Worm (Caenorhabditis elegans): ENCODE measurements around the gene ZK622.1.
A peak's percentile ranks its signal among the peaks of the same experiment; 100 is the strongest.

ZK622.1 gene

DNA sequence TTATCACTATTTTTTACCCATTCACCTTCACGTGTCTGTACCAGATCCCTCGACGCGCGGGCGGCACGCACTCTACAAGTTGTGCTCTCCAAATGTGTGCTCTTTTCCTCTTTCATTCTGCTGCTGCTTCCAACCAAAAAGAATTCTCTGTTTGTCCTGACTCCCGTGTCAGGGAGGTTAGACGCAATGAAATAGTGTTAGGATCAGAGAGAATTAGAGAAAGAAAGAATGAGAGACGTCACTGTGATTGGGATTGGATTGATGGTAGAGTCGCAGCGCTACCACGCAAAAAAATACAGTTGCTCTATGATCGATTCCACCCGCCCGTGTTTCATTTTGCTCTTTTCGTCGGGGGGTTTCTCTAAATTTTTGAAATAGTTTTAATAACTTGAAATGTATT lies 2.5 kb upstream of the ZK622.1 start:
- TF ChIP-seq unc-62 (GFP tag; optimal IDR thresholded peaks at IDR 0.05) (no peak), F22D6.2 (tag; optimal IDR thresholded peaks at IDR 0.05) (no peak), B0035.1 (tag; optimal IDR thresholded peaks at IDR 0.05) (no peak), hmg-1.2 (GFP tag; IDR thresholded peaks at IDR 0.05) (peak; percentile 53; the same call in 1 of the 2 replicates), F52B5.7 (tag; optimal IDR thresholded peaks at IDR 0.05) (no peak)

DNA sequence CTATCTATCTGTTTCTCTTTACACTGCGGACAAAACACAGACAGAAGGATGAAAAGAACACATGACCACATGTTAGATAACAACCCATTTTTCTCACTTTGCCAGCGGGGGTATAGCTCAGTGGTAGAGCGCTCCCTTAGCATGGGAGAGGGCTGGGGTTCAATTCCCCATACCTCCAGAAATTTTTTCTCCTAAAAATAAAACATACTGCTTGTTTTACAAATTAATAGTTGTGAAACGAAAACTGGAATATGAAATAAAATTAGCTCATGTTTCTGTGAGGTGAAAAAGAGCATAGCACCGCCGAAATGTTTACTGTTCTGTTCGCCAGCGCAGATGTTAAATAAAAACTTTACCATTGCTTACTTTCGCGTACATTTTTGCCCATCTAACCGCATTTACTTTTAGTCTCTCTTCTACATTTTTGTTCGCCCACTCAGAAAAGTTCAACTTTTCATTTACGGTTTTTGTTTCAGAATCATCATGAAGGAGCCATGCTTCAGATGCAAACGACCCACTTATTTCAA lies 1.3 kb upstream of the ZK622.1 start, which contains the start of gene ZK622.4:
Gene ZK622.4 (plus strand): TSS at position 477 of the 527 bp plus-strand sequence.
- peak; percentile 91 for TF ChIP-seq him-1 (tag; optimal IDR thresholded peaks at IDR 0.05)
- peak; percentile 61 for TF ChIP-seq madf-10 (tag; optimal IDR thresholded peaks at IDR 0.05)
- peak; percentile 17 for TF ChIP-seq ceh-27 (GFP tag; optimal IDR thresholded peaks at IDR 0.05)
- TF ChIP-seq dox-1 (GFP tag; IDR thresholded peaks at IDR 0.05) = peak; percentile 74; the same call in 1 of the 2 replicates
- TF ChIP-seq ztf-22 (GFP tag; optimal IDR thresholded peaks at IDR 0.05) = no peak
- TF ChIP-seq snpc-4 (GFP tag; optimal IDR thresholded peaks at IDR 0.05) = peak; percentile 55
- peak; percentile 26 to 65 (median 48) for TF ChIP-seq snpc-4 (tag; optimal IDR thresholded peaks at IDR 0.05)
- peak; percentile 41 for TF ChIP-seq repo-1 (tag; optimal IDR thresholded peaks at IDR 0.05)
- TF ChIP-seq ztf-6 (GFP tag; IDR thresholded peaks at IDR 0.05) = no peak
- TF ChIP-seq chd-7 (tag; optimal IDR thresholded peaks at IDR 0.05) = peak; percentile 3
- no peak for TF ChIP-seq egl-18 (GFP tag; IDR thresholded peaks at IDR 0.05)
- TF ChIP-seq K12H6.12 (tag; optimal IDR thresholded peaks at IDR 0.05) = no peak
- no peak for TF ChIP-seq mel-28 (tag; optimal IDR thresholded peaks at IDR 0.05; ENCODE audit: borderline replicate concordance)
- TF ChIP-seq nhr-27 (tag; optimal IDR thresholded peaks at IDR 0.05) = peak; percentile 71
- no peak for TF ChIP-seq B0019.2 (GFP tag; conservative IDR thresholded peaks at IDR 0.05)
- no peak for TF ChIP-seq ceh-79 (tag; optimal IDR thresholded peaks at IDR 0.05)
- peak; percentile 50 for TF ChIP-seq lin-54 (GFP tag; optimal IDR thresholded peaks at IDR 0.05)
- no peak for TF ChIP-seq F57C9.4 (tag; optimal IDR thresholded peaks at IDR 0.05)
- peak; percentile 74; the same call in 1 of the 2 replicates for TF ChIP-seq ceh-40 (GFP tag; IDR thresholded peaks at IDR 0.05)
- TF ChIP-seq tlf-1 (GFP tag; optimal IDR thresholded peaks at IDR 0.05) = no peak
- 0 out of 2 replicates have a peak, but pooled peaks have one; percentile 8 for TF ChIP-seq lir-1 (GFP tag; conservative IDR thresholded peaks at IDR 0.05)
- peak; percentile 81 for TF ChIP-seq snpc-1.1 (tag; optimal IDR thresholded peaks at IDR 0.05; ENCODE audit: insufficient read depth)
- peak; percentile 84 for TF ChIP-seq F49E8.2 (tag; optimal IDR thresholded peaks at IDR 0.05; ENCODE audit: insufficient read depth)
- no peak for TF ChIP-seq Y53F4B.3 (GFP tag; IDR thresholded peaks at IDR 0.05)
- TF ChIP-seq unc-62 (GFP tag; optimal IDR thresholded peaks at IDR 0.05) = no peak
- TF ChIP-seq Y56A3A.18 (GFP tag; IDR thresholded peaks at IDR 0.05) = no peak; the same call in 1 of the 2 replicates
- TF ChIP-seq tbp1 (GFP tag; optimal IDR thresholded peaks at IDR 0.05) = peak; percentile 92
- TF ChIP-seq madf-3 (GFP tag; IDR thresholded peaks at IDR 0.05) = no peak
- TF ChIP-seq zfh-2 (GFP tag; conservative IDR thresholded peaks at IDR 0.05) = no peak
- TF ChIP-seq C06A6.2 (GFP tag; conservative IDR thresholded peaks at IDR 0.05) = no peak
- peak; percentile 53 for TF ChIP-seq lin-40 (tag; optimal IDR thresholded peaks at IDR 0.05)
- TF ChIP-seq athp-1 (tag; optimal IDR thresholded peaks at IDR 0.05) = peak; percentile 11
- TF ChIP-seq dpl-1 (GFP tag; optimal IDR thresholded peaks at IDR 0.05) = no peak
- peak; percentile 74 for TF ChIP-seq F23B12.7 (tag; optimal IDR thresholded peaks at IDR 0.05; ENCODE audit: insufficient read depth)
- peak; percentile 76 for TF ChIP-seq die-1 (tag; optimal IDR thresholded peaks at IDR 0.05)
- peak; percentile 86 for TF ChIP-seq snpc-3.4 (tag; optimal IDR thresholded peaks at IDR 0.05)
- TF ChIP-seq zim-3 (tag; optimal IDR thresholded peaks at IDR 0.05) = peak; percentile 39
- TF ChIP-seq lag-1 (GFP tag; IDR thresholded peaks at IDR 0.05) = no peak
- TF ChIP-seq mxl-1 (tag; optimal IDR thresholded peaks at IDR 0.05) = peak; percentile 53
- TF ChIP-seq B0035.1 (tag; optimal IDR thresholded peaks at IDR 0.05) = peak; percentile 42
- TF ChIP-seq cebp-2 (GFP tag; IDR thresholded peaks at IDR 0.05) = no peak
- TF ChIP-seq gei-17 (GFP tag; optimal IDR thresholded peaks at IDR 0.05) = no peak
- no peak for TF ChIP-seq dpff-1 (tag; optimal IDR thresholded peaks at IDR 0.05)
